Worm (Caenorhabditis elegans): ENCODE data around the gene twk-31.
A peak's percentile ranks its signal among the peaks of the same experiment; 100 is the strongest.

The twk-31 gene

ce11 chrIII:11410378-11410777, at the start of gene twk-31:
Gene twk-31 (plus strand): TSS chrIII:11410678.
- TF ChIP-seq nhr-12 (tag; optimal IDR thresholded peaks at IDR 0.05) (no peak), zag-1 (tag; optimal IDR thresholded peaks at IDR 0.05) (no peak), nhr-23 (tag; optimal IDR thresholded peaks at IDR 0.05) (no peak), fkh-10 (GFP tag; optimal IDR thresholded peaks at IDR 0.05) (no peak), snpc-4 (tag; optimal IDR thresholded peaks at IDR 0.05) (no peak), ztf-4 (tag; optimal IDR thresholded peaks at IDR 0.05) (no peak), ceh-9 (tag; optimal IDR thresholded peaks at IDR 0.05) (no peak), hmg-11 (tag; optimal IDR thresholded peaks at IDR 0.05) (no peak), eor-1 (tag; optimal IDR thresholded peaks at IDR 0.05) (no peak), elt-2 (tag; optimal IDR thresholded peaks at IDR 0.05) (no peak), lin-39 (tag; optimal IDR thresholded peaks at IDR 0.05) (no peak), nhr-76 (tag; optimal IDR thresholded peaks at IDR 0.05) (no peak), lsy-12 (tag; optimal IDR thresholded peaks at IDR 0.05) (no peak)

- TF ChIP-seq lsy-12 (tag; optimal IDR thresholded peaks at IDR 0.05) (no peak), elt-3 (tag; optimal IDR thresholded peaks at IDR 0.05) (no peak), hmg-11 (tag; optimal IDR thresholded peaks at IDR 0.05) (no peak), egl-5 (tag; optimal IDR thresholded peaks at IDR 0.05) (no peak), nhr-237 (tag; optimal IDR thresholded peaks at IDR 0.05) (no peak), skn-1 (tag; optimal IDR thresholded peaks at IDR 0.05) (no peak), ceh-16 (tag; optimal IDR thresholded peaks at IDR 0.05) (no peak), mml-1 (tag; optimal IDR thresholded peaks at IDR 0.05) (no peak), ZK546.5 (tag; optimal IDR thresholded peaks at IDR 0.05) (no peak), ama-1 (optimal IDR thresholded peaks at IDR 0.05) (no peak), nhr-28 (tag; optimal IDR thresholded peaks at IDR 0.05) (no peak), pha-4 (tag; optimal IDR thresholded peaks at IDR 0.05) (no peak)
Observed at ce11 chrIII:11361394-11361793, 49.1 kb upstream of the twk-31 start.

DNA sequence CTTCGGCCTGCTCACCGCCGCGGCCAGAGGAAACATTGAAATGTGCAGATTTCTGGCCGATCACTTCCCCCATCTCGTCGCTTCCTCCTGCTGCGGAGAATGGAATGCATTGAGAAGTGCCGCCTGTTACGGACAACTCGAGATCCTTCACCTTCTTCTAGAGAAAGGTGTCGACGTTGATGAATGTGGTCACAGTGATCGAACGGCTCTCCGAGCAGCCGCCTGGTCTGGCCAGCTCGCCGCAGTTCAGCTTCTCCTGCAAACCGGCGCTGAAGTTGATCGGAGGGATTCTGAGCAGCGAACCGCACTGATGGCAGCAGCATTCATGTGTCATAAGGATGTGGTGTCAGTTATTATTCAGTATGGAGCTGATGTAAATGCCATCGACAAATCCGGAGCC, 47.6 kb upstream of the twk-31 start:
- TF ChIP-seq nhr-23 (tag; optimal IDR thresholded peaks at IDR 0.05) (no peak), mml-1 (tag; optimal IDR thresholded peaks at IDR 0.05) (no peak), R02D3.7 (tag; optimal IDR thresholded peaks at IDR 0.05) (no peak), mdl-1 (tag; optimal IDR thresholded peaks at IDR 0.05) (no peak), ztf-11 (tag; optimal IDR thresholded peaks at IDR 0.05) (no peak), elt-1 (tag; optimal IDR thresholded peaks at IDR 0.05) (no peak), aly-2 (tag; optimal IDR thresholded peaks at IDR 0.05) (no peak), ceh-9 (tag; optimal IDR thresholded peaks at IDR 0.05) (no peak)

- peak; percentile 30 for TF ChIP-seq nhr-23 (tag; optimal IDR thresholded peaks at IDR 0.05)
- TF ChIP-seq jun-1 (tag; optimal IDR thresholded peaks at IDR 0.05): no peak
- no peak for TF ChIP-seq daf-12 (tag; optimal IDR thresholded peaks at IDR 0.05)
- no peak for TF ChIP-seq tbx-2 (tag; optimal IDR thresholded peaks at IDR 0.05)
- no peak for TF ChIP-seq nhr-28 (tag; optimal IDR thresholded peaks at IDR 0.05)
- no peak for TF ChIP-seq ZK546.5 (tag; optimal IDR thresholded peaks at IDR 0.05)
- TF ChIP-seq nfya-1 (tag; optimal IDR thresholded peaks at IDR 0.05; ENCODE audit: insufficient read depth): no peak
- TF ChIP-seq hmg-11 (tag; optimal IDR thresholded peaks at IDR 0.05): no peak
Observed at ce11 chrIII:11366467-11366866, 44.0 kb upstream of the twk-31 start, which contains the start of gene T28D6.3. Gene T28D6.3 (plus strand): TSS chrIII:11366767.

- peak; percentile 48 for TF ChIP-seq hmg-11 (tag; optimal IDR thresholded peaks at IDR 0.05)
- no peak for TF ChIP-seq egl-5 (tag; optimal IDR thresholded peaks at IDR 0.05)
- no peak for TF ChIP-seq eor-1 (tag; optimal IDR thresholded peaks at IDR 0.05)
- no peak for TF ChIP-seq nhr-77 (tag; optimal IDR thresholded peaks at IDR 0.05)
- no peak for TF ChIP-seq fkh-10 (GFP tag; optimal IDR thresholded peaks at IDR 0.05)
- no peak for TF ChIP-seq nhr-23 (tag; optimal IDR thresholded peaks at IDR 0.05)
- no peak for TF ChIP-seq fos-1 (tag; optimal IDR thresholded peaks at IDR 0.05)
- no peak for TF ChIP-seq sea-2 (GFP tag; optimal IDR thresholded peaks at IDR 0.05)
- peak; percentile 61 for TF ChIP-seq lin-39 (tag; optimal IDR thresholded peaks at IDR 0.05)
- no peak for TF ChIP-seq jun-1 (tag; optimal IDR thresholded peaks at IDR 0.05)
- no peak for TF ChIP-seq daf-12 (tag; optimal IDR thresholded peaks at IDR 0.05)
- TF ChIP-seq nhr-237 (tag; optimal IDR thresholded peaks at IDR 0.05): no peak
- TF ChIP-seq snpc-4 (tag; optimal IDR thresholded peaks at IDR 0.05): peak; percentile 52
- peak; percentile 67 for TF ChIP-seq skn-1 (tag; optimal IDR thresholded peaks at IDR 0.05)
- no peak for TF ChIP-seq nhr-11 (tag; optimal IDR thresholded peaks at IDR 0.05)
- TF ChIP-seq pqm-1 (tag; optimal IDR thresholded peaks at IDR 0.05): no peak
- peak; percentile 65 for TF ChIP-seq nfya-1 (tag; optimal IDR thresholded peaks at IDR 0.05; ENCODE audit: insufficient read depth)
- TF ChIP-seq ztf-4 (tag; optimal IDR thresholded peaks at IDR 0.05): no peak
- TF ChIP-seq unc-39 (tag; optimal IDR thresholded peaks at IDR 0.05): no peak
- no peak for TF ChIP-seq fkh-2 (tag; optimal IDR thresholded peaks at IDR 0.05)
- TF ChIP-seq elt-2 (tag; optimal IDR thresholded peaks at IDR 0.05): peak; percentile 42
- TF ChIP-seq elt-1 (tag; optimal IDR thresholded peaks at IDR 0.05): no peak
- TF ChIP-seq elt-3 (tag; optimal IDR thresholded peaks at IDR 0.05): no peak
- peak; percentile 63 for TF ChIP-seq nhr-43 (tag; optimal IDR thresholded peaks at IDR 0.05; ENCODE audit: poor library complexity, severe bottlenecking)
- TF ChIP-seq ceh-28 (tag; optimal IDR thresholded peaks at IDR 0.05): no peak
- no peak for TF ChIP-seq aly-2 (tag; optimal IDR thresholded peaks at IDR 0.05)
- TF ChIP-seq mdl-1 (tag; optimal IDR thresholded peaks at IDR 0.05): no peak
- TF ChIP-seq tbx-2 (tag; optimal IDR thresholded peaks at IDR 0.05): peak; percentile 2
- no peak for TF ChIP-seq zag-1 (tag; optimal IDR thresholded peaks at IDR 0.05)
- peak; percentile 69 for TF ChIP-seq lsy-12 (tag; optimal IDR thresholded peaks at IDR 0.05)
- peak; percentile 37 for TF ChIP-seq pha-4 (tag; optimal IDR thresholded peaks at IDR 0.05)
- TF ChIP-seq lin-15B (tag; optimal IDR thresholded peaks at IDR 0.05): peak; percentile 30
- no peak for TF ChIP-seq R02D3.7 (tag; optimal IDR thresholded peaks at IDR 0.05)
- no peak for TF ChIP-seq ZK546.5 (tag; optimal IDR thresholded peaks at IDR 0.05)
Observed at ce11 chrIII:11371236-11371635, 39.2 kb upstream of the twk-31 start.
